Fruit fly (Drosophila melanogaster) whole organism, adult: Measurements from ENCODE around the gene tnc.

Experiments used
- CG11617 ChIP-seq: fragments of 200-800 bp; sonication (Bioruptor generic); optimal IDR thresholded peaks from 2 replicates; lab custom pipeline; 2017; ENCODE audit warnings: mild to moderate bottlenecking, missing biosample characterization, missing genetic modification reagents, missing genetic modification characterization
- CG12768 ChIP-seq: fragments of 200-800 bp; sonication (Bioruptor generic); optimal IDR thresholded peaks from 2 replicates; lab custom pipeline; 2017; ENCODE audit warnings: missing biosample characterization, missing genetic modification characterization, mild to moderate bottlenecking, moderate library complexity, missing genetic modification reagents
- CG14711 ChIP-seq: fragments of 200-800 bp; sonication (Bioruptor generic); optimal IDR thresholded peaks from 2 replicates; lab custom pipeline; 2018; ENCODE audit warnings: missing biosample characterization, mild to moderate bottlenecking, missing genetic modification characterization, moderate library complexity
- CG5204 ChIP-seq: fragments of 200-800 bp; sonication (Bioruptor generic); optimal IDR thresholded peaks from 2 replicates; lab custom pipeline; 2016; ENCODE audit warnings: missing biosample characterization, missing genetic modification characterization
- Crg-1 ChIP-seq: fragments of 200-800 bp; sonication (Bioruptor generic); optimal IDR thresholded peaks from 2 replicates; lab custom pipeline; 2016; ENCODE audit warnings: missing biosample characterization, missing genetic modification characterization
- bab1 ChIP-seq: fragments of 200-800 bp; sonication (Bioruptor generic); optimal IDR thresholded peaks from 3 replicates; lab custom pipeline; 2019; ENCODE audit warnings: missing biosample characterization, mild to moderate bottlenecking, missing genetic modification characterization, moderate library complexity
- cic ChIP-seq: fragments of 200-800 bp; sonication (Bioruptor generic); optimal IDR thresholded peaks from 2 replicates; lab custom pipeline; 2017; ENCODE audit warnings: missing biosample characterization, mild to moderate bottlenecking, missing genetic modification characterization, moderate library complexity
- cnc ChIP-seq, 2 experiments: fragments of >200 bp; optimal IDR thresholded peaks; 2 replicates each; lab custom pipeline; 2017
- kay ChIP-seq: fragments of 200-800 bp; sonication (Bioruptor generic); peaks from one replicate; lab custom pipeline; 2016; ENCODE audit warnings: missing biosample characterization, missing genetic modification characterization, borderline replicate concordance
- ovo ChIP-seq: fragments of 200-800 bp; sonication (Bioruptor generic); optimal IDR thresholded peaks from 2 replicates; lab custom pipeline; 2016; ENCODE audit warnings: missing biosample characterization, missing genetic modification characterization

dm6 chr3R:25046023-25046422 is 61.8 kb downstream of the tnc start, which contains the start of gene CG11786:
- TF ChIP-seq ovo (GFP tag; lab: Kevin White, UChicago) (no peak), CG12768 (GFP tag; lab: Kevin White, UChicago) (no peak), kay (no peak), Crg-1 (GFP tag; lab: Kevin White, UChicago) (no peak), cnc (optimal IDR thresholded peaks at IDR 0.05; lab: Kevin White, UChicago) (no peak), CG11617 (GFP tag; lab: Kevin White, UChicago) (no peak), cic (GFP tag; lab: Kevin White, UChicago) (no peak), bab1 (GFP tag; lab: Kevin White, UChicago) (no peak), CG5204 (GFP tag; lab: Kevin White, UChicago) (no peak), CG14711 (no peak)
